Fruit fly (Drosophila melanogaster): Measurements from ENCODE around the gene RpL3.

Gene RpL3

DNA sequence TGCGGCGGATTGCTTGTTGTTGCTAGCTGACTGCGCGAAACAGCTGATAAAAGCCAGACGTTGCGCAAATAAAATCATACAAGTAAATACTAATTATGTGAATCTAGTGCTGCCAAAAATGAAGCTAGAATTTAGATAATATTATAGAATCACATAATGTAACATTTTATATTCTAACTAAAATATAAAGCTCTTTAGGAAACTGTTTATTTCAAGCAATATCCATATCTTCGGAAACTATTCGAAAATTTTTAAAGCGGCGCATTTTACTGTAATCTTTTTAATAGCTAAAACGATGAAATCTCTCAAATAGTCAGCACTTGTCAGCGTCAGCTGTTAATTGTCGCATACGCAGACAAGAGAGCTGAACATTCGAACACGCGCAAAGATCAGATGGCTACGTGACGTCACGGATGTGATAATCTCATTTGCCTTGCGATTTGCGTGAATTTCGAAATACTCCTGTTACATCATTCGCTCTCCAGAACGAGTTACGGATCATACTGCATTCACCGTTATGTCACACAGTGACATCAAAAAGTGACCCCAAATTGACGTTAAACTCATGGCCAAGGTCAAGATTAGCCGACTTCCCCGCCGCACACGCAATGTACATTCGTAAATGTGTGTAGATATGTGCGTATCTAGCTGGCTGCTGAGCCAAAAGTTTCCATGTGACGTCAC, 21.5 kb downstream of the RpL3 start (continued):
- TF ChIP-seq Taf1 (GFP tag; IDR thresholded peaks at IDR 0.05) (no peak), dm (GFP tag; optimal IDR thresholded peaks at IDR 0.05) (no peak), trem (tag; optimal IDR thresholded peaks at IDR 0.05) (peak; percentile 50), CG15479 (GFP tag; optimal IDR thresholded peaks at IDR 0.05) (no peak), cad (GFP tag; optimal IDR thresholded peaks at IDR 0.05) (no peak), CG10366 (GFP tag; IDR thresholded peaks at IDR 0.05) (no peak), slp2 (GFP tag; optimal IDR thresholded peaks at IDR 0.05) (no peak), pzg (GFP tag; optimal IDR thresholded peaks at IDR 0.05) (no peak), sd (tag; optimal IDR thresholded peaks at IDR 0.05) (no peak), Antp (GFP tag; optimal IDR thresholded peaks at IDR 0.05) (no peak), Nf-YC (tag; optimal IDR thresholded peaks at IDR 0.05) (peak; percentile 49), pros (GFP tag; optimal IDR thresholded peaks at IDR 0.05) (no peak), CG11723 (GFP tag; optimal IDR thresholded peaks at IDR 0.05) (no peak), hth (optimal IDR thresholded peaks at IDR 0.05) (no peak), ken (GFP tag; IDR thresholded peaks at IDR 0.05) (no peak), CG9876 (GFP tag; optimal IDR thresholded peaks at IDR 0.05) (no peak), fd96Cb (tag; optimal IDR thresholded peaks at IDR 0.05) (no peak), lilli (GFP tag; optimal IDR thresholded peaks at IDR 0.05) (no peak), CG14050 (GFP tag; IDR thresholded peaks at IDR 0.05) (no peak), Hr78 (GFP tag; optimal IDR thresholded peaks at IDR 0.05) (peak in 1 of 2 experiments; percentile 63), CG34376 (GFP tag; optimal IDR thresholded peaks at IDR 0.05) (no peak), Mrtf (GFP tag; IDR thresholded peaks at IDR 0.05) (no peak), cas (GFP tag; IDR thresholded peaks at IDR 0.05) (no peak), Sox100B (GFP tag; optimal IDR thresholded peaks at IDR 0.05) (no peak), gem (tag; optimal IDR thresholded peaks at IDR 0.05) (no peak), Atf-2 (GFP tag; optimal IDR thresholded peaks at IDR 0.05) (no peak), chif (GFP tag; optimal IDR thresholded peaks at IDR 0.05) (no peak), exex (tag; optimal IDR thresholded peaks at IDR 0.05) (peak; percentile 91), Xbp1 (GFP tag; optimal IDR thresholded peaks at IDR 0.05) (no peak), Nf-YB (GFP tag; optimal IDR thresholded peaks at IDR 0.05) (no peak), chinmo (GFP tag; IDR thresholded peaks at IDR 0.05; ENCODE audit: partially characterized antibody) (peak; percentile 15; the same call in 1 of the 4 replicates), Xrp1 (GFP tag; IDR thresholded peaks at IDR 0.05) (peak; percentile 64; the same call in 1 of the 2 replicates), CG43689 (GFP tag; IDR thresholded peaks at IDR 0.05) (no peak), CG18599 (GFP tag; optimal IDR thresholded peaks at IDR 0.05) (peak; percentile 60), sens (GFP tag) (peak; percentile 88), ssp (GFP tag; IDR thresholded peaks at IDR 0.05) (no peak), sna (GFP tag; IDR thresholded peaks at IDR 0.05; ENCODE audit: partially characterized antibody) (no peak), usp (GFP tag; optimal IDR thresholded peaks at IDR 0.05) (no peak), CG12769 (tag; optimal IDR thresholded peaks at IDR 0.05) (peak; percentile 72), bsh (GFP tag; optimal IDR thresholded peaks at IDR 0.05) (no peak), CG5180 (GFP tag; optimal IDR thresholded peaks at IDR 0.05) (peak; percentile 29), Oli (tag; optimal IDR thresholded peaks at IDR 0.05) (no peak), CG1602 (GFP tag; optimal IDR thresholded peaks at IDR 0.05) (no peak), PHDP (tag; optimal IDR thresholded peaks at IDR 0.05) (no peak), p53 (GFP tag; optimal IDR thresholded peaks at IDR 0.05) (no peak), jigr1 (GFP tag; IDR thresholded peaks at IDR 0.05) (no peak)
